Fruit fly (Drosophila melanogaster): ENCODE results near the gene Taf8.

Gene Taf8

DNA sequence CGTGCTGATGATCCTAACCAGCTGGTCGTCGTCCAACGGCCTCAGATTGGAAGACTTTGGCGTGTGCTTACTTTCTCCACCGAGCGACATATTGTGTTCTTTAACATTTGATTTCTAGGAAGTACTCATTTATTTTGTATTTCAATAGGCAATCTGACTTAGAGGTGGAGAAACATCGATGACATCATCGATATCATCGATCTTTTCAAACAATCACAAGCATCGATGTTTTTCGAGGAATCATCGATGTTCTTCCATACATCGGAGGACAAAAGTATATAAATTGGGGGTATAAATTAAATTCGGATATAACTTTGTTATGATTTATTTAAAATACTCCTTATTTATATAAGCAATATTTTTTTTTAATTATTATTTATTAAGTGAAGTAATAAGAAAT is 11.4 kb upstream of the Taf8 start, which contains the start of gene Swt1:
Gene Swt1, minus strand, starts transcription at position 177 of the 400 bp plus-strand sequence.
- no peak for TF ChIP-seq CG31627 (GFP tag; optimal IDR thresholded peaks at IDR 0.05)
- no peak for TF ChIP-seq svp (GFP tag)
- TF ChIP-seq CG9139 (GFP tag; optimal IDR thresholded peaks at IDR 0.05), result no peak

DNA sequence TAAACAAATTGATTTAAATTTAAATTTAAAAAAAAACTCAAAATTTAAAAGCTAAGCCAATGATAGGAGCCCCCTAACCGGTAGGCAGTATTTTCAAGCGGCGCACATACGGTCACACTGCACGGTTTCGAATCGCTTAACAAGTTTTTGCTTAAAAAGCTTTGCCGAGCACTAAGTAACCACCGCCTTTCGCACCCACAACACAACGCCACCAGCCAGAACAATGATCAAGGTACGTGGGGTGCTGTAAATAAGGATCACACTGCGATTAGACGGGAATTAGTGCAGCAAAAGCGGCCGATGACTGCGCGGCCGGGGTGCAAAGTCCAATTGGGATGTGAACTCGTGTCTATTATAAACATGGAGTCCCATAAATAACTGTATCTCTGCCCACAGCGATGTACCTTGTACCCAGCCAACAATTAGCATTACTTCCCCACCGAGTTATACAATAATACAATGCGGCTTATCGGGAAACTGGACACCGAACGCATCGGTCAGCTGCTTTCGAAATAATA is 10.6 kb upstream of the Taf8 start, which contains the start of gene scu:
Gene scu, plus strand, starts transcription at position 101 of the 518 bp plus-strand sequence.
- TF ChIP-seq CG11762 (GFP tag; optimal IDR thresholded peaks at IDR 0.05; ENCODE audit: insufficient read depth) (peak; percentile 43), Eip78C (GFP tag) (peak; percentile 79), CG8319 (GFP tag; optimal IDR thresholded peaks at IDR 0.05) (peak; percentile 15), Sox14 (GFP tag; optimal IDR thresholded peaks at IDR 0.05) (peak; percentile 54), salr (GFP tag; optimal IDR thresholded peaks at IDR 0.05) (peak in 1 of 2 experiments; percentile 49), CG9139 (GFP tag; optimal IDR thresholded peaks at IDR 0.05) (peak; percentile 94), fd85E (GFP tag; optimal IDR thresholded peaks at IDR 0.05) (no peak), net (GFP tag; optimal IDR thresholded peaks at IDR 0.05) (peak; percentile 73), topi (GFP tag; optimal IDR thresholded peaks at IDR 0.05) (peak; percentile 9), Sox102F (GFP tag; optimal IDR thresholded peaks at IDR 0.05) (peak; percentile 35), CG3032 (tag; optimal IDR thresholded peaks at IDR 0.05) (peak; percentile 42), Eip93F (GFP tag; optimal IDR thresholded peaks at IDR 0.05) (no peak), ss (GFP tag; optimal IDR thresholded peaks at IDR 0.05) (peak; percentile 95 to 97), Eip75B (GFP tag; optimal IDR thresholded peaks at IDR 0.05) (peak; percentile 45), CG16779 (tag; optimal IDR thresholded peaks at IDR 0.05) (peak; percentile 90), CG6854 (GFP tag; optimal IDR thresholded peaks at IDR 0.05) (peak; percentile 92), svp (GFP tag) (peak; percentile 88), CG8119 (GFP tag; IDR thresholded peaks at IDR 0.05) (peak; percentile 78), CG6276 (GFP tag; optimal IDR thresholded peaks at IDR 0.05) (peak; percentile 94), CG10669 (GFP tag; optimal IDR thresholded peaks at IDR 0.05) (peak; percentile 71), vri (GFP tag; optimal IDR thresholded peaks at IDR 0.05) (peak; percentile 73), Sox15 (GFP tag; optimal IDR thresholded peaks at IDR 0.05) (no peak), Lpt (GFP tag; optimal IDR thresholded peaks at IDR 0.05) (peak; percentile 64), pdm3 (GFP tag; optimal IDR thresholded peaks at IDR 0.05) (no peak), fd59A (GFP tag; optimal IDR thresholded peaks at IDR 0.05) (no peak), CG31627 (GFP tag; optimal IDR thresholded peaks at IDR 0.05) (no peak), Ets96B (tag; optimal IDR thresholded peaks at IDR 0.05) (peak; percentile 57), achi (GFP tag; optimal IDR thresholded peaks at IDR 0.05) (peak; percentile 5), Gug (GFP tag; IDR thresholded peaks at IDR 0.05) (peak; percentile 43; the same call in 1 of the 2 replicates), CG6808 (GFP tag; optimal IDR thresholded peaks at IDR 0.05) (peak; percentile 89), Hr38 (GFP tag; optimal IDR thresholded peaks at IDR 0.05) (no peak), CG8632 (GFP tag; optimal IDR thresholded peaks at IDR 0.05) (no peak), eg (GFP tag; IDR thresholded peaks at IDR 0.05) (peak; percentile 65; the same call in 1 of the 3 replicates), CG32006 (GFP tag; optimal IDR thresholded peaks at IDR 0.05) (peak; percentile 37), CG4318 (GFP tag; optimal IDR thresholded peaks at IDR 0.05) (no peak), CG11294 (GFP tag; IDR thresholded peaks at IDR 0.05) (no peak), CG15336 (GFP tag; IDR thresholded peaks at IDR 0.05) (peak; percentile 59), dsx (GFP tag; optimal IDR thresholded peaks at IDR 0.05; ENCODE audit: poor library complexity, severe bottlenecking) (peak; percentile 55), CG7368 (GFP tag; optimal IDR thresholded peaks at IDR 0.05) (peak; percentile 36), esn (GFP tag; optimal IDR thresholded peaks at IDR 0.05) (no peak), CG1621 (tag; optimal IDR thresholded peaks at IDR 0.05) (peak; percentile 78), dac (GFP tag; optimal IDR thresholded peaks at IDR 0.05) (peak; percentile 39), Met (GFP tag; optimal IDR thresholded peaks at IDR 0.05) (peak; percentile 7), Hr39 (GFP tag; optimal IDR thresholded peaks at IDR 0.05) (no peak), acj6 (GFP tag; optimal IDR thresholded peaks at IDR 0.05) (no peak), spab (GFP tag; optimal IDR thresholded peaks at IDR 0.05) (peak; percentile 73), Blimp-1 (GFP tag; optimal IDR thresholded peaks at IDR 0.05) (peak; percentile 49), CG3919 (GFP tag; optimal IDR thresholded peaks at IDR 0.05) (peak; percentile 60)
